Fruit fly (Drosophila melanogaster): ENCODE data around the gene CG9777.
A peak's percentile ranks its signal among the peaks of the same experiment; 100 is the strongest.

CG9777 gene

dm6 chrX:16598978-16599664 lies 32.9 kb downstream of the CG9777 start, which contains the start of the genes CG9784 and Nup153 (continued):
- TF ChIP-seq Ets97D (GFP tag; optimal IDR thresholded peaks at IDR 0.05) (peak; percentile 7), CG7357 (GFP tag; IDR thresholded peaks at IDR 0.05) (no peak), exex (tag; optimal IDR thresholded peaks at IDR 0.05) (no peak), CG30403 (GFP tag; optimal IDR thresholded peaks at IDR 0.05) (no peak), dm (GFP tag; optimal IDR thresholded peaks at IDR 0.05) (peak; percentile 79), sc (optimal IDR thresholded peaks at IDR 0.05) (no peak), sc (GFP tag; optimal IDR thresholded peaks at IDR 0.05) (no peak), amos (GFP tag; IDR thresholded peaks at IDR 0.05; ENCODE audit: partially characterized antibody) (peak; percentile 98), Nf-YC (tag; optimal IDR thresholded peaks at IDR 0.05) (peak; percentile 48), dpn (GFP tag; optimal IDR thresholded peaks at IDR 0.05) (no peak), HmgZ (tag; optimal IDR thresholded peaks at IDR 0.05) (peak; percentile 34), CG14667 (GFP tag; IDR thresholded peaks at IDR 0.05) (no peak), knrl (GFP tag; IDR thresholded peaks at IDR 0.05; ENCODE audit: partially characterized antibody) (peak; percentile 96), CG4730 (GFP tag; IDR thresholded peaks at IDR 0.05) (no peak), ara (GFP tag; IDR thresholded peaks at IDR 0.05) (no peak), CG3065 (GFP tag; optimal IDR thresholded peaks at IDR 0.05) (no peak), CG15514 (GFP tag; optimal IDR thresholded peaks at IDR 0.05) (peak; percentile 17), Dref (GFP tag; IDR thresholded peaks at IDR 0.05) (peak; percentile 85), corto (GFP tag; optimal IDR thresholded peaks at IDR 0.05) (no peak), ftz-f1 (GFP tag; optimal IDR thresholded peaks at IDR 0.05) (no peak), CG5953 (GFP tag; IDR thresholded peaks at IDR 0.05) (no peak), caup (GFP tag; optimal IDR thresholded peaks at IDR 0.05; ENCODE audit: severe bottlenecking) (no peak), Neu2 (GFP tag; optimal IDR thresholded peaks at IDR 0.05; ENCODE audit: borderline replicate concordance) (no peak), onecut (GFP tag; IDR thresholded peaks at IDR 0.05) (peak; percentile 26; the same call in 1 of the 2 replicates), PHDP (tag; optimal IDR thresholded peaks at IDR 0.05) (no peak), CG1603 (tag; optimal IDR thresholded peaks at IDR 0.05) (no peak), CG17612 (GFP tag; IDR thresholded peaks at IDR 0.05) (no peak), CG12155 (GFP tag; optimal IDR thresholded peaks at IDR 0.05) (peak; percentile 95), CG6813 (GFP tag; optimal IDR thresholded peaks at IDR 0.05) (no peak), Bgb (GFP tag; IDR thresholded peaks at IDR 0.05; ENCODE audit: partially characterized antibody) (peak; percentile 97), row (GFP tag; IDR thresholded peaks at IDR 0.05) (no peak; the same call in 2 of the 3 replicates), sim (GFP tag; IDR thresholded peaks at IDR 0.05) (no peak), dmrt99B (tag; optimal IDR thresholded peaks at IDR 0.05) (no peak), CG4854 (GFP tag; optimal IDR thresholded peaks at IDR 0.05) (no peak), ase (GFP tag; IDR thresholded peaks at IDR 0.05) (no peak), CG1602 (GFP tag; optimal IDR thresholded peaks at IDR 0.05) (no peak), CG18599 (GFP tag; optimal IDR thresholded peaks at IDR 0.05) (no peak), GATAe (GFP tag; conservative IDR thresholded peaks at IDR 0.05) (no peak), slbo (GFP tag; IDR thresholded peaks at IDR 0.05) (peak; percentile 44; the same call in 1 of the 2 replicates), Nf-YB (GFP tag; optimal IDR thresholded peaks at IDR 0.05) (no peak), Tbp (GFP tag; optimal IDR thresholded peaks at IDR 0.05) (no peak), tup (GFP tag; optimal IDR thresholded peaks at IDR 0.05) (no peak), CG16813 (GFP tag; IDR thresholded peaks at IDR 0.05; ENCODE audit: partially characterized antibody) (peak; percentile 96), C15 (GFP tag; IDR thresholded peaks at IDR 0.05) (no peak), unc-4 (GFP tag; IDR thresholded peaks at IDR 0.05; ENCODE audit: partially characterized antibody) (peak; percentile 84), CG9215 (GFP tag; IDR thresholded peaks at IDR 0.05) (0 out of 2 replicates have a peak, but pooled peaks have one; percentile 30), CG33213 (GFP tag; optimal IDR thresholded peaks at IDR 0.05) (no peak), CG13775 (GFP tag; optimal IDR thresholded peaks at IDR 0.05) (no peak), Med (GFP tag) (peak; percentile 29), CG4328 (GFP tag; optimal IDR thresholded peaks at IDR 0.05) (no peak)
